Worm (Caenorhabditis elegans) whole organism, early embryonic: ENCODE results near the gene Y104H12D.2.

Experiments
- B0310.2 ChIP-seq: sonication (generic microtip); optimal IDR thresholded peaks from 2 replicates; lab custom pipeline; 2016; ENCODE audit warnings: mild to moderate bottlenecking, missing genetic modification characterization, missing compliant biosample characterization
- F13C5.2 ChIP-seq: sonication (generic microtip); optimal IDR thresholded peaks from 2 replicates; lab custom pipeline; 2017; ENCODE audit warnings: mild to moderate bottlenecking, missing genetic modification characterization, inconsistent platforms, missing compliant biosample characterization
- aly-1 ChIP-seq: sonication (generic microtip); optimal IDR thresholded peaks from 2 replicates; lab custom pipeline; 2016; ENCODE audit warnings: missing genetic modification characterization, missing compliant biosample characterization
- ama-1 ChIP-seq: fragments of 150-350 bp; optimal IDR thresholded peaks from 2 replicates; lab custom pipeline; 2014
- ceh-13 ChIP-seq: fragments of 200-800 bp; sonication (Bioruptor generic); optimal IDR thresholded peaks from 2 replicates; lab custom pipeline; 2018; ENCODE audit warnings: mild to moderate bottlenecking, missing genetic modification characterization, missing compliant biosample characterization
- ceh-36 ChIP-seq: sonication (generic microtip); optimal IDR thresholded peaks from 2 replicates; lab custom pipeline; 2016; ENCODE audit warnings: missing genetic modification characterization, inconsistent platforms, missing compliant biosample characterization
- ets-7 ChIP-seq: sonication (generic microtip); optimal IDR thresholded peaks from 2 replicates; lab custom pipeline; 2016; ENCODE audit warnings: missing genotype, missing genetic modification characterization, missing compliant biosample characterization
- flt-1 ChIP-seq: fragments of 200-800 bp; sonication (Bioruptor generic); IDR thresholded peaks from 2 replicates; pipeline ENCODE4 v1.3.6; 2022; ENCODE audit warnings: missing genetic modification characterization, missing compliant biosample characterization
- hmbx-1 ChIP-seq: sonication (generic microtip); optimal IDR thresholded peaks from 2 replicates; lab custom pipeline; 2016; ENCODE audit warnings: mild to moderate bottlenecking, missing genetic modification characterization, missing compliant biosample characterization
- hmg-4 ChIP-seq: fragments of 200-800 bp; sonication (Bioruptor generic); optimal IDR thresholded peaks from 2 replicates; lab custom pipeline; 2018; ENCODE audit warnings: mild to moderate bottlenecking, missing genetic modification characterization, missing compliant biosample characterization
- hnd-1 ChIP-seq: sonication (generic microtip); optimal IDR thresholded peaks from 2 replicates; lab custom pipeline; 2016; ENCODE audit warnings: missing genetic modification characterization, missing compliant biosample characterization
- pes-1 ChIP-seq: fragments of 200-800 bp; sonication (Bioruptor generic); IDR thresholded peaks from 2 replicates; pipeline ENCODE4 v1.3.6; 2022; ENCODE audit warnings: missing genetic modification reagents, missing genetic modification characterization, missing compliant biosample characterization
- scrt-1 ChIP-seq: fragments of 200-800 bp; sonication (Bioruptor generic); IDR thresholded peaks from 2 replicates; pipeline ENCODE4 v1.3.6; 2022; ENCODE audit warnings: missing genetic modification characterization, missing compliant biosample characterization
- sea-1 ChIP-seq: fragments of 200-800 bp; sonication (Bioruptor generic); conservative IDR thresholded peaks from 2 replicates; pipeline ENCODE4 v1.3.6; 2022; ENCODE audit warnings: missing genetic modification characterization, missing compliant biosample characterization
- tbx-11 ChIP-seq: fragments of 200-800 bp; sonication (Bioruptor generic); IDR thresholded peaks from 2 replicates; pipeline ENCODE4 v1.3.6; 2022; ENCODE audit warnings: missing genetic modification characterization, missing compliant biosample characterization
- tbx-37 ChIP-seq: fragments of 200-800 bp; sonication (Bioruptor generic); conservative IDR thresholded peaks from 2 replicates; pipeline ENCODE4 v1.3.6; 2022; ENCODE audit warnings: missing genetic modification reagents, missing genetic modification characterization, missing compliant biosample characterization
- tra-4 ChIP-seq: sonication (generic microtip); optimal IDR thresholded peaks from 2 replicates; lab custom pipeline; 2017; ENCODE audit warnings: missing genetic modification characterization, missing compliant biosample characterization

The Y104H12D.2 gene

ce11 chrIV:1213192-1213591, 35.4 kb downstream of the Y104H12D.2 start:
- TF ChIP-seq ets-7 (no peak), pes-1 (GFP tag; lab: Robert Waterston, UW) (no peak), hmg-4 (GFP tag; lab: Kevin White, UChicago) (no peak), scrt-1 (GFP tag; lab: Robert Waterston, UW) (no peak), ceh-13 (GFP tag; lab: Kevin White, UChicago) (no peak), F13C5.2 (no peak), ama-1 (no peak), tra-4 (tag; lab: Kevin White, UChicago) (no peak), flt-1 (GFP tag; lab: Robert Waterston, UW) (no peak), hnd-1 (no peak)

- TF ChIP-seq scrt-1 (GFP tag; lab: Robert Waterston, UW): no peak
- no peak for TF ChIP-seq hnd-1
- TF ChIP-seq tbx-11: no peak
- TF ChIP-seq hmg-4 (GFP tag; lab: Kevin White, UChicago): no peak
- TF ChIP-seq ama-1: no peak
- no peak for TF ChIP-seq ets-7
- TF ChIP-seq tra-4 (tag; lab: Kevin White, UChicago): no peak
- TF ChIP-seq ceh-36: no peak
- TF ChIP-seq tbx-37: no peak
- TF ChIP-seq sea-1 (GFP tag; lab: Robert Waterston, UW): no peak
These were observed 37.7 kb downstream of the Y104H12D.2 start for ce11 chrIV:1215536-1215935.

- TF ChIP-seq hmg-4 (GFP tag; lab: Kevin White, UChicago): no peak
- no peak for TF ChIP-seq pes-1 (GFP tag; lab: Robert Waterston, UW)
- no peak for TF ChIP-seq B0310.2 (tag; lab: Kevin White, UChicago)
- no peak for TF ChIP-seq tbx-37
- no peak for TF ChIP-seq hnd-1
- TF ChIP-seq aly-1 (tag; lab: Kevin White, UChicago): no peak
- no peak for TF ChIP-seq tra-4 (tag; lab: Kevin White, UChicago)
- no peak for TF ChIP-seq F13C5.2
- no peak for TF ChIP-seq tbx-11
- no peak for TF ChIP-seq hmbx-1 (tag; lab: Kevin White, UChicago)
- no peak for TF ChIP-seq ets-7
- TF ChIP-seq flt-1 (GFP tag; lab: Robert Waterston, UW): no peak
- no peak for TF ChIP-seq ceh-36
- no peak for TF ChIP-seq scrt-1 (GFP tag; lab: Robert Waterston, UW)
- TF ChIP-seq sea-1 (GFP tag; lab: Robert Waterston, UW): no peak
- no peak for TF ChIP-seq ama-1
- no peak for TF ChIP-seq ceh-13 (GFP tag; lab: Kevin White, UChicago)
These were observed 38.5 kb downstream of the Y104H12D.2 start, which contains the start of gene W09G12.9 for ce11 chrIV:1216290-1216689. Gene W09G12.9, plus strand, starts transcription at chrIV:1216590.

- TF ChIP-seq ceh-36: peak; percentile 72
These were observed 39.4 kb downstream of the Y104H12D.2 start for ce11 chrIV:1217265-1217664.

ce11 chrIV:1221167-1221566, 43.3 kb downstream of the Y104H12D.2 start, which contains the start of gene W09G12.10:
Gene W09G12.10, minus strand, starts transcription at chrIV:1221287.
- TF ChIP-seq tbx-11 (no peak), B0310.2 (tag; lab: Kevin White, UChicago) (no peak), ceh-13 (GFP tag; lab: Kevin White, UChicago) (no peak), ama-1 (no peak), pes-1 (GFP tag; lab: Robert Waterston, UW) (no peak), scrt-1 (GFP tag; lab: Robert Waterston, UW) (no peak), ceh-36 (no peak), ets-7 (no peak), tbx-37 (no peak), tra-4 (tag; lab: Kevin White, UChicago) (no peak)

ce11 chrIV:1224781-1225180, 47.0 kb downstream of the Y104H12D.2 start:
- no peak for TF ChIP-seq F13C5.2
- no peak for TF ChIP-seq B0310.2 (tag; lab: Kevin White, UChicago)
- TF ChIP-seq hmbx-1 (tag; lab: Kevin White, UChicago): no peak
- no peak for TF ChIP-seq aly-1 (tag; lab: Kevin White, UChicago)
- no peak for TF ChIP-seq tbx-11

- TF ChIP-seq aly-1 (tag; lab: Kevin White, UChicago): no peak
- no peak for TF ChIP-seq hmg-4 (GFP tag; lab: Kevin White, UChicago)
- TF ChIP-seq hmbx-1 (tag; lab: Kevin White, UChicago): no peak
- no peak for TF ChIP-seq scrt-1 (GFP tag; lab: Robert Waterston, UW)
- TF ChIP-seq ceh-13 (GFP tag; lab: Kevin White, UChicago): no peak
These were observed 47.9 kb downstream of the Y104H12D.2 start, which contains the start of gene W09G12.8 for ce11 chrIV:1225596-1226232. Gene W09G12.8, plus strand, starts transcription at chrIV:1226182.

- TF ChIP-seq pes-1 (GFP tag; lab: Robert Waterston, UW) (no peak), ceh-36 (no peak), scrt-1 (GFP tag; lab: Robert Waterston, UW) (no peak), hmbx-1 (tag; lab: Kevin White, UChicago) (no peak), tbx-11 (no peak), F13C5.2 (no peak), ceh-13 (GFP tag; lab: Kevin White, UChicago) (no peak), ets-7 (no peak), tbx-37 (no peak), flt-1 (GFP tag; lab: Robert Waterston, UW) (no peak), aly-1 (tag; lab: Kevin White, UChicago) (no peak), hnd-1 (no peak), sea-1 (GFP tag; lab: Robert Waterston, UW) (no peak), hmg-4 (GFP tag; lab: Kevin White, UChicago) (no peak), ama-1 (no peak)
These were observed 50.9 kb downstream of the Y104H12D.2 start, which contains the start of gene W09G12.7 for ce11 chrIV:1228675-1229130. Gene W09G12.7, plus strand, starts transcription at chrIV:1229080.
